Fruit fly (Drosophila melanogaster) S2 (cell line): ENCODE results near the gene CG10516.

ENCODE experiments used
- CG8478 ChIP-seq: fragments of >200 bp; optimal IDR thresholded peaks from 2 replicates; lab custom pipeline; 2018
- CTCF ChIP-seq, 2 experiments: fragments of >200 bp; optimal IDR thresholded peaks; 2 replicates each; lab custom pipeline; 2018

DNA sequence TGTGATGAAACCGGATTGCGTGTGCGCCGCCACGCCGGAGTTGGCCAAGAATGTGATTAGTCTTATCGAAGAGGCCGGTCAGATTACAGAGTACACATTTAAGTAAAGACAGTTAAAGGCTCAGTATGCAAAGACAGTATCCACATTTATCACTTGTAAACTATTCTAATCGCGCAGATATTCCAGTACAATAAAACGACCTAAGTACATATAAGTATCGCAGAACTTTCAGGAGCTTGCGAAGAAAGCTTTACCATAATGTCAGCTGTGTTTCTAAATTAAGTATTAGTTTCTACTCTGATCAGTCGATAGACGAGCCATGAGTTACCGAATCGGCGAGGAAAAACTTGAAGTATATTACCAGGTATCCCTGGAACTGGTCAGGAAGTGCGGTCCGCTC lies 10.2 kb downstream of the CG10516 start, which contains the start of gene CG17028:
- TF ChIP-seq CG8478 (lab: Kevin White, UChicago) (no peak), CTCF (optimal IDR thresholded peaks at IDR 0.05; lab: Kevin White, UChicago) (no peak)
